Fruit fly (Drosophila melanogaster) whole organism, adult: Measurements from ENCODE around the gene CG14543.
A peak's percentile ranks its signal among the peaks of the same experiment; 100 is the strongest.

ENCODE experiments used
- CG11617 ChIP-seq: fragments of 200-800 bp; sonication (Bioruptor generic); optimal IDR thresholded peaks from 2 replicates; lab custom pipeline; 2017; ENCODE audit warnings: mild to moderate bottlenecking, missing biosample characterization, missing genetic modification reagents, missing genetic modification characterization
- CG12768 ChIP-seq: fragments of 200-800 bp; sonication (Bioruptor generic); optimal IDR thresholded peaks from 2 replicates; lab custom pipeline; 2017; ENCODE audit warnings: missing biosample characterization, missing genetic modification characterization, mild to moderate bottlenecking, moderate library complexity, missing genetic modification reagents
- CG14711 ChIP-seq: fragments of 200-800 bp; sonication (Bioruptor generic); optimal IDR thresholded peaks from 2 replicates; lab custom pipeline; 2018; ENCODE audit warnings: missing biosample characterization, mild to moderate bottlenecking, missing genetic modification characterization, moderate library complexity
- CG1620 ChIP-seq: fragments of 200-800 bp; sonication (Bioruptor generic); optimal IDR thresholded peaks from 2 replicates; lab custom pipeline; 2016; ENCODE audit warnings: missing biosample characterization, missing genetic modification characterization
- CG33017 ChIP-seq: fragments of 200-800 bp; sonication (Bioruptor generic); optimal IDR thresholded peaks from 2 replicates; lab custom pipeline; 2018; ENCODE audit warnings: missing biosample characterization, mild to moderate bottlenecking, missing genetic modification characterization, moderate library complexity
- CG5204 ChIP-seq: fragments of 200-800 bp; sonication (Bioruptor generic); optimal IDR thresholded peaks from 2 replicates; lab custom pipeline; 2016; ENCODE audit warnings: missing biosample characterization, missing genetic modification characterization
- CG7045 ChIP-seq: fragments of 200-800 bp; sonication (Bioruptor generic); optimal IDR thresholded peaks from 2 replicates; lab custom pipeline; 2017; ENCODE audit warnings: missing biosample characterization, mild to moderate bottlenecking, missing genetic modification characterization
- CG7101 ChIP-seq: fragments of 200-800 bp; sonication (Bioruptor generic); optimal IDR thresholded peaks from 2 replicates; lab custom pipeline; 2018; ENCODE audit warnings: missing biosample characterization, mild to moderate bottlenecking, missing genetic modification characterization, moderate library complexity
- Clk ChIP-seq: fragments of 200-800 bp; sonication (Bioruptor generic); optimal IDR thresholded peaks from 2 replicates; lab custom pipeline; 2017; ENCODE audit warnings: missing biosample characterization, missing genetic modification characterization
- Crg-1 ChIP-seq: fragments of 200-800 bp; sonication (Bioruptor generic); optimal IDR thresholded peaks from 2 replicates; lab custom pipeline; 2016; ENCODE audit warnings: missing biosample characterization, missing genetic modification characterization
- Hr96 ChIP-seq: fragments of 200-800 bp; sonication (Bioruptor generic); optimal IDR thresholded peaks from 2 replicates; lab custom pipeline; 2016; ENCODE audit warnings: missing biosample characterization, missing genetic modification characterization
- Mnt ChIP-seq: fragments of 200-800 bp; sonication (Bioruptor generic); optimal IDR thresholded peaks from 2 replicates; lab custom pipeline; 2016; ENCODE audit warnings: missing biosample characterization, mild to moderate bottlenecking, missing genetic modification characterization
- bab1 ChIP-seq: fragments of 200-800 bp; sonication (Bioruptor generic); optimal IDR thresholded peaks from 3 replicates; lab custom pipeline; 2019; ENCODE audit warnings: missing biosample characterization, mild to moderate bottlenecking, missing genetic modification characterization, moderate library complexity
- cic ChIP-seq: fragments of 200-800 bp; sonication (Bioruptor generic); optimal IDR thresholded peaks from 2 replicates; lab custom pipeline; 2017; ENCODE audit warnings: missing biosample characterization, mild to moderate bottlenecking, missing genetic modification characterization, moderate library complexity
- cnc ChIP-seq, 2 experiments: fragments of >200 bp; optimal IDR thresholded peaks; 2 replicates each; lab custom pipeline; 2017
- kay ChIP-seq: fragments of 200-800 bp; sonication (Bioruptor generic); peaks from one replicate; lab custom pipeline; 2016; ENCODE audit warnings: missing biosample characterization, missing genetic modification characterization, borderline replicate concordance
- ovo ChIP-seq: fragments of 200-800 bp; sonication (Bioruptor generic); optimal IDR thresholded peaks from 2 replicates; lab custom pipeline; 2016; ENCODE audit warnings: missing biosample characterization, missing genetic modification characterization
- pad ChIP-seq: fragments of 200-800 bp; sonication (Bioruptor generic); optimal IDR thresholded peaks from 3 replicates; lab custom pipeline; 2017; ENCODE audit warnings: missing biosample characterization, missing genetic modification characterization, mild to moderate bottlenecking, moderate library complexity, missing genetic modification reagents
- tj ChIP-seq: fragments of 200-800 bp; sonication (Bioruptor generic); optimal IDR thresholded peaks from 3 replicates; lab custom pipeline; 2017; ENCODE audit warnings: missing biosample characterization, mild to moderate bottlenecking, missing genetic modification characterization, moderate library complexity
- toe ChIP-seq: fragments of 200-800 bp; sonication (Bioruptor generic); optimal IDR thresholded peaks from 2 replicates; lab custom pipeline; 2016; ENCODE audit warnings: missing biosample characterization, missing genetic modification characterization

Gene CG14543

dm6 chr3R:26056381-26056780 is at the start of gene CG14543, which contains the start of gene Sld5:
Gene CG14543, plus strand, starts transcription at chr3R:26056630.
Gene Sld5, minus strand, starts transcription at chr3R:26056547.
- TF ChIP-seq cic (GFP tag; lab: Kevin White, UChicago) = no peak
- TF ChIP-seq CG7045 (GFP tag; lab: Kevin White, UChicago) = no peak
- peak; percentile 28 for TF ChIP-seq Crg-1
- TF ChIP-seq CG12768 (GFP tag; lab: Kevin White, UChicago) = no peak
- no peak for TF ChIP-seq toe (GFP tag; lab: Kevin White, UChicago)
- TF ChIP-seq cnc (optimal IDR thresholded peaks at IDR 0.05; lab: Kevin White, UChicago) = no peak
- TF ChIP-seq CG1620 = peak; percentile 21
- no peak for TF ChIP-seq Hr96 (GFP tag; lab: Kevin White, UChicago)
- TF ChIP-seq Clk (GFP tag; lab: Kevin White, UChicago) = no peak
- TF ChIP-seq CG11617 (GFP tag; lab: Kevin White, UChicago) = no peak
- no peak for TF ChIP-seq kay (GFP tag; lab: Kevin White, UChicago)
- peak; percentile 24 for TF ChIP-seq pad (GFP tag; lab: Kevin White, UChicago)
- TF ChIP-seq ovo (GFP tag; lab: Kevin White, UChicago) = peak; percentile 29
- TF ChIP-seq CG5204 (GFP tag; lab: Kevin White, UChicago) = no peak
- TF ChIP-seq bab1 (GFP tag; lab: Kevin White, UChicago) = peak; percentile 15
- TF ChIP-seq tj = no peak
- peak; percentile 52 for TF ChIP-seq CG7101 (tag; lab: Kevin White, UChicago)
- TF ChIP-seq Mnt (GFP tag; lab: Kevin White, UChicago) = peak; percentile 85
- no peak for TF ChIP-seq CG14711 (tag; lab: Kevin White, UChicago)
- TF ChIP-seq CG33017 (tag; lab: Kevin White, UChicago) = no peak

- TF ChIP-seq CG1620 (no peak), CG11617 (GFP tag; lab: Kevin White, UChicago) (no peak), CG14711 (tag; lab: Kevin White, UChicago) (no peak), kay (GFP tag; lab: Kevin White, UChicago) (no peak), toe (GFP tag; lab: Kevin White, UChicago) (no peak), CG7101 (tag; lab: Kevin White, UChicago) (no peak), CG33017 (tag; lab: Kevin White, UChicago) (no peak), cic (GFP tag; lab: Kevin White, UChicago) (no peak), pad (GFP tag; lab: Kevin White, UChicago) (no peak), Mnt (GFP tag; lab: Kevin White, UChicago) (no peak)
Measured at dm6 chr3R:26007298-26007697, 49.1 kb upstream of the CG14543 start.

dm6 chr3R:26007964-26008868 is 48.2 kb upstream of the CG14543 start:
- no peak for TF ChIP-seq CG11617 (GFP tag; lab: Kevin White, UChicago)
- TF ChIP-seq tj = peak; percentile 100
- no peak for TF ChIP-seq Hr96 (GFP tag; lab: Kevin White, UChicago)
- TF ChIP-seq cic (GFP tag; lab: Kevin White, UChicago) = peak; percentile 21
- peak; percentile 82 for TF ChIP-seq pad (GFP tag; lab: Kevin White, UChicago)
- TF ChIP-seq ovo (GFP tag; lab: Kevin White, UChicago) = peak; percentile 3
- TF ChIP-seq CG12768 (GFP tag; lab: Kevin White, UChicago) = peak; percentile 76

DNA sequence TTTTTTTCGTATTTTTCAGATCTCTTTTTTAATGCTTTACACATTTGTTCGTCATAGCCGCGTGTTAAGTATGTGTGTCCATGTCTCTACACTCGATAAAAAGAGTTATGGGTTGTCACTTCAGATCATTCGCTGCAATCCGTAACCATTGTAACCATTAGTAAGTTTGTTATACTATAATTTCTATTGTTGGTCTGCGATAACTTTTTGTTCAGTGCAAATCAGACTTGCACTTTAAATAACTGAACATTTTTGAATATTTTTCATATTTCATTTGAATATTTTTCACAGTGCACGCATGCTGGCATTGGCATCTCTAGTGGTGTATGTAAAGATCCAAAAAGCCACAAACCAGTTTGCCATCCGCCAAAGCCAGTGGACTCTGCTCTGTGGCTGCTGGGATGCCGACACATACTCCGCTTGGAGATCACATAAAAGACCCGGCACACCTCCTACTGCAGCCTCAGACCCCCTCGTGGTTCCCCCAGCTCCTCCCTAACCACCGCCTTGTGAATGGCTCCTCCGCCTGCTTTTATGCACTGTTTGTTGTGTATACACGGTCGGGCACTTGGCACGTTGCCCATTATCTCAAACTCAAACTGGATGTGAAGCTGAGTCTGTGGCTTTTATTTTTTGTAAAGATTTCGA is 47.4 kb upstream of the CG14543 start:
- no peak for TF ChIP-seq CG12768 (GFP tag; lab: Kevin White, UChicago)
- TF ChIP-seq CG7045 (GFP tag; lab: Kevin White, UChicago) = no peak
- no peak for TF ChIP-seq Clk (GFP tag; lab: Kevin White, UChicago)
- no peak for TF ChIP-seq CG7101 (tag; lab: Kevin White, UChicago)
- TF ChIP-seq Mnt (GFP tag; lab: Kevin White, UChicago) = no peak
- no peak for TF ChIP-seq tj
- no peak for TF ChIP-seq Hr96 (GFP tag; lab: Kevin White, UChicago)
- no peak for TF ChIP-seq CG1620
- no peak for TF ChIP-seq bab1 (GFP tag; lab: Kevin White, UChicago)
- TF ChIP-seq pad (GFP tag; lab: Kevin White, UChicago) = no peak
- no peak for TF ChIP-seq ovo (GFP tag; lab: Kevin White, UChicago)
- no peak for TF ChIP-seq toe (GFP tag; lab: Kevin White, UChicago)
- no peak for TF ChIP-seq Crg-1
- no peak for TF ChIP-seq CG33017 (tag; lab: Kevin White, UChicago)

DNA sequence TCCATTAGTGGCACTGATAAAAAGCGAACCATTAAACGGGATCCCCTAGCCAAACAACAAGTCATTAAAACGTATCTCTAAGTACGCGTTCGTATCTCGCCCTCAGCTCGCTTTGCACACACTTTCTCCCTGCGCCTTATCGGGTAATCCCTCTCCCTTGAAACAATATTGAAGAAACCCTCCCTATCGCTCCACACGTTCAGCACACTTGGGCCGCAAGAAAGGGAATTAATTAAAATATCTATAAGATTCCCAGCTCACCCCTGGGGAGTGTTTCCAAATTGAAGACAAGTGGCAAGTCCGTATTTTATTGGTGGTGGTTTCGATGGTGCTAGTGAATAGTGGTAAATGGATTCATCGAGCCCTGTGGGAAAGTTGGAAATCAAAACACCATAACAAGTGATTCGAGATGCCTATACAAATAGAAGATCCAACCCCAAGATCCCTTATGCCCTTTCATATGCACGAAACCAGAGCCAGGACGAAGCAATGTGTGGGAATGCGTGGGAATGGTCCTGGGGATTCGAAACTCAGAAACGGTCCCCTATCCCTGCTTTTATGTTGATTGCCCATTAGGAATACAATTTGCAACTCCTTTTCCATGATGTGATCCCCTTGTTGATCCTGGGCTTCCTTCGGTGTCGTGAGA is 46.5 kb upstream of the CG14543 start:
- peak; percentile 26 for TF ChIP-seq cic (GFP tag; lab: Kevin White, UChicago)
- TF ChIP-seq Clk (GFP tag; lab: Kevin White, UChicago) = no peak
- peak; percentile 21 for TF ChIP-seq kay (GFP tag; lab: Kevin White, UChicago)
- peak; percentile 39 for TF ChIP-seq CG7045 (GFP tag; lab: Kevin White, UChicago)
